Worm (Caenorhabditis elegans) whole organism, L4 larva: ENCODE data around the gene fbxb-98.

Source experiments
- D1046.2 ChIP-seq: fragments of 200-800 bp; sonication (Bioruptor generic); IDR thresholded peaks from 2 replicates; pipeline ENCODE4 v1.3.6; 2022; ENCODE audit warnings: missing genetic modification characterization, missing compliant biosample characterization
- F10B5.3 ChIP-seq: sonication (generic microtip); optimal IDR thresholded peaks from 2 replicates; lab custom pipeline; 2016; ENCODE audit warnings: mild to moderate bottlenecking, missing genetic modification characterization, missing compliant biosample characterization
- T26A8.4 ChIP-seq: fragments of 200-800 bp; sonication (Bioruptor generic); IDR thresholded peaks from 2 replicates; pipeline ENCODE4 v1.3.6; 2022; ENCODE audit warnings: missing genetic modification characterization, missing compliant biosample characterization
- Y75B8A.6 ChIP-seq: fragments of 200-800 bp; sonication (Bioruptor generic); IDR thresholded peaks from 2 replicates; pipeline ENCODE4 v1.3.6; 2022; ENCODE audit warnings: missing genetic modification reagents, missing genetic modification characterization, missing compliant biosample characterization
- aha-1 ChIP-seq: fragments of 150-350 bp; peaks from one replicate; lab custom pipeline; 2014; ENCODE audit warnings: missing biosample characterization, missing genetic modification characterization
- ceh-32 ChIP-seq: sonication (generic microtip); optimal IDR thresholded peaks from 2 replicates; lab custom pipeline; 2016; ENCODE audit warnings: mild to moderate bottlenecking, missing genetic modification characterization, missing compliant biosample characterization; ENCODE audit not compliant: poor library complexity
- ceh-62 ChIP-seq: sonication (generic microtip); optimal IDR thresholded peaks from 2 replicates; lab custom pipeline; 2017; ENCODE audit warnings: missing biosample characterization, missing genetic modification characterization
- daf-16 ChIP-seq, 3 experiments: sonication (generic microtip); optimal IDR thresholded peaks; 2 replicates each; lab custom pipeline; 2016 to 2017; ENCODE audit warnings: missing genetic modification characterization in 3 of 3, missing genetic modification reagents in 3 of 3, mild to moderate bottlenecking in 2 of 3, missing compliant biosample characterization in 2 of 3, missing biosample characterization in 1 of 3, moderate library complexity in 1 of 3
- dmd-6 ChIP-seq: fragments of 200-800 bp; sonication (Bioruptor generic); IDR thresholded peaks from 2 replicates; pipeline ENCODE4 v1.3.6; 2022; ENCODE audit warnings: missing genetic modification reagents, missing genetic modification characterization, missing compliant biosample characterization
- duxl-1 ChIP-seq: sonication (generic microtip); optimal IDR thresholded peaks from 2 replicates; lab custom pipeline; 2016; ENCODE audit warnings: mild to moderate bottlenecking, missing genetic modification characterization, moderate library complexity, missing compliant biosample characterization; ENCODE audit not compliant: poor library complexity
- dve-1 ChIP-seq: sonication (generic microtip); optimal IDR thresholded peaks from 2 replicates; lab custom pipeline; 2017; ENCODE audit warnings: antibody characterized with exemption, mild to moderate bottlenecking, missing genetic modification characterization, missing compliant biosample characterization; ENCODE audit not compliant: insufficient read depth
- egl-43 ChIP-seq: fragments of 200-800 bp; sonication (Bioruptor generic); IDR thresholded peaks from 2 replicates; pipeline ENCODE4 v1.3.6; 2022; ENCODE audit warnings: missing genetic modification reagents, missing genetic modification characterization, missing compliant biosample characterization
- fos-1 ChIP-seq: fragments of 150-350 bp; optimal IDR thresholded peaks from 2 replicates; lab custom pipeline; 2014; ENCODE audit warnings: missing biosample characterization, missing genetic modification characterization
- hif-1 ChIP-seq, 2 experiments: sonication (generic microtip); optimal IDR thresholded peaks; 2 replicates each; lab custom pipeline; 2016 to 2017; ENCODE audit warnings: missing compliant biosample characterization in 2 of 2, missing genetic modification characterization in 2 of 2, missing genetic modification reagents in 2 of 2, missing genotype in 2 of 2, mild to moderate bottlenecking in 1 of 2
- hlh-11 ChIP-seq: fragments of 200-800 bp; sonication (Bioruptor generic); optimal IDR thresholded peaks from 2 replicates; lab custom pipeline; 2018; ENCODE audit warnings: mild to moderate bottlenecking, missing genetic modification characterization, missing compliant biosample characterization
- hlh-30 ChIP-seq: sonication (generic microtip); optimal IDR thresholded peaks from 2 replicates; lab custom pipeline; 2017; ENCODE audit warnings: antibody characterized with exemption, mild to moderate bottlenecking, missing genetic modification characterization, missing compliant biosample characterization; ENCODE audit not compliant: insufficient read depth
- jun-1 ChIP-seq: fragments of 150-350 bp; optimal IDR thresholded peaks from 2 replicates; lab custom pipeline; 2014; ENCODE audit warnings: missing biosample characterization, missing genetic modification reagents, missing genetic modification characterization
- lin-1 ChIP-seq: fragments of 200-800 bp; sonication (Bioruptor generic); IDR thresholded peaks from 2 replicates; pipeline ENCODE4 v1.3.6; 2022; ENCODE audit warnings: missing genetic modification reagents, missing genetic modification characterization, missing compliant biosample characterization
- lin-15B ChIP-seq: fragments of 150-350 bp; sonication (generic microtip); optimal IDR thresholded peaks from 3 replicates; lab custom pipeline; 2014; ENCODE audit warnings: missing biosample characterization, missing genetic modification characterization
- madf-9 ChIP-seq: fragments of 200-800 bp; sonication (Bioruptor generic); conservative IDR thresholded peaks from 2 replicates; pipeline ENCODE4 v1.3.6; 2022; ENCODE audit warnings: missing genetic modification reagents, missing genetic modification characterization, missing compliant biosample characterization
- mdl-1 ChIP-seq, 2 experiments: fragments of 150-350 bp in 1 of 2; sonication (generic microtip) in 1 of 2; optimal IDR thresholded peaks; 2 replicates each; lab custom pipeline; 2014 to 2017; ENCODE audit warnings: missing biosample characterization in 2 of 2, missing genetic modification characterization in 2 of 2
- mdt-29 ChIP-seq: fragments of 200-800 bp; sonication (Bioruptor generic); IDR thresholded peaks from 2 replicates; pipeline ENCODE4 v1.3.6; 2022; ENCODE audit warnings: missing genetic modification reagents, missing genetic modification characterization, missing compliant biosample characterization
- mxl-2 ChIP-seq: fragments of 200-800 bp; sonication (Bioruptor generic); conservative IDR thresholded peaks from 2 replicates; pipeline ENCODE4 v1.3.6; 2022; ENCODE audit warnings: missing genetic modification reagents, missing genetic modification characterization, missing compliant biosample characterization
- mxl-3 ChIP-seq: fragments of 200-800 bp; sonication (Bioruptor generic); optimal IDR thresholded peaks from 2 replicates; lab custom pipeline; 2018; ENCODE audit warnings: mild to moderate bottlenecking, missing genetic modification characterization, missing compliant biosample characterization
- nhr-11 ChIP-seq: fragments of 150-350 bp; optimal IDR thresholded peaks from 2 replicates; lab custom pipeline; 2014; ENCODE audit warnings: missing biosample characterization, missing genetic modification characterization
- nhr-237 ChIP-seq: sonication (generic microtip); optimal IDR thresholded peaks from 2 replicates; lab custom pipeline; 2017; ENCODE audit warnings: missing biosample characterization, missing genetic modification characterization
- nhr-28 ChIP-seq: fragments of 150-350 bp; optimal IDR thresholded peaks from 2 replicates; lab custom pipeline; 2014; ENCODE audit warnings: missing biosample characterization, missing genetic modification characterization
- nhr-42 ChIP-seq: fragments of 200-800 bp; sonication (Bioruptor generic); IDR thresholded peaks from 2 replicates; pipeline ENCODE4 v1.3.6; 2022; ENCODE audit warnings: missing genetic modification characterization, missing compliant biosample characterization
- nhr-6 ChIP-seq: fragments of 150-350 bp; optimal IDR thresholded peaks from 2 replicates; lab custom pipeline; 2014; ENCODE audit warnings: missing biosample characterization, missing genetic modification characterization
- nhr-77 ChIP-seq: fragments of 150-350 bp; optimal IDR thresholded peaks from 2 replicates; lab custom pipeline; 2014; ENCODE audit warnings: missing biosample characterization, missing genetic modification characterization
- pha-4 ChIP-seq, 2 experiments: fragments of 150-350 bp in 1 of 2; fragments of 200-800 bp in 1 of 2; sonication (Bioruptor generic) in 1 of 2; IDR thresholded peaks in 1 of 2; optimal IDR thresholded peaks in 1 of 2; 2 replicates each; pipeline versions ENCODE4 v1.3.6 to Lab custom; 2014 to 2022; ENCODE audit warnings: missing genetic modification characterization in 2 of 2, missing genetic modification reagents in 2 of 2, missing biosample characterization in 1 of 2, missing compliant biosample characterization in 1 of 2
- php-3 ChIP-seq: fragments of 200-800 bp; sonication (Bioruptor generic); IDR thresholded peaks from 2 replicates; pipeline ENCODE4 v1.3.6; 2022; ENCODE audit warnings: missing genetic modification reagents, missing genetic modification characterization, missing compliant biosample characterization
- pqm-1 ChIP-seq: sonication (generic microtip); optimal IDR thresholded peaks from 2 replicates; lab custom pipeline; 2017; ENCODE audit warnings: missing biosample characterization, missing genetic modification characterization
- skn-1 ChIP-seq: fragments of 150-350 bp; optimal IDR thresholded peaks from 2 replicates; lab custom pipeline; 2014; ENCODE audit warnings: missing biosample characterization, missing genetic modification characterization
- spr-3 ChIP-seq: fragments of 200-800 bp; sonication (Bioruptor generic); optimal IDR thresholded peaks from 2 replicates; lab custom pipeline; 2018; ENCODE audit warnings: mild to moderate bottlenecking, missing genetic modification characterization, missing compliant biosample characterization
- tra-1 ChIP-seq: fragments of 200-800 bp; sonication (Bioruptor generic); IDR thresholded peaks from 2 replicates; pipeline ENCODE4 v1.3.6; 2022; ENCODE audit warnings: missing genetic modification reagents, missing genetic modification characterization, missing compliant biosample characterization
- unc-130 ChIP-seq: sonication (generic microtip); optimal IDR thresholded peaks from 2 replicates; lab custom pipeline; 2016; ENCODE audit warnings: missing genetic modification reagents, missing genetic modification characterization, missing compliant biosample characterization
- unc-62 ChIP-seq, 3 experiments: fragments of 150-350 bp in 1 of 3; sonication (generic microtip); optimal IDR thresholded peaks in 2 of 3; peaks in 1 of 3; 1 replicate in 1 of 3; 2 replicates in 2 of 3; lab custom pipeline; 2014 to 2017; ENCODE audit warnings: missing biosample characterization in 3 of 3, missing genetic modification characterization in 3 of 3, missing genetic modification reagents in 3 of 3, missing genotype in 1 of 3
- vab-7 ChIP-seq: fragments of 200-800 bp; sonication (Bioruptor generic); IDR thresholded peaks from 2 replicates; pipeline ENCODE4 v1.3.6; 2022; ENCODE audit warnings: missing genetic modification reagents, missing genetic modification characterization, missing compliant biosample characterization
- zip-11 ChIP-seq: fragments of 200-800 bp; sonication (Bioruptor generic); IDR thresholded peaks from 2 replicates; pipeline ENCODE4 v1.3.6; 2022; ENCODE audit warnings: missing genetic modification characterization, missing compliant biosample characterization

The fbxb-98 gene

ce11 chrII:1848109-1848508 is 14.3 kb upstream of the fbxb-98 start, which contains the start of gene fbxb-97:
TSS of gene fbxb-97 (minus strand) at chrII:1848161.
- TF ChIP-seq duxl-1 (tag; lab: Kevin White, UChicago) (peak; percentile 91), egl-43 (GFP tag; lab: Robert Waterston, UW) (0 out of 2 replicates have a peak, but pooled peaks have one; percentile 51), T26A8.4 (no peak), unc-62 (GFP tag; optimal IDR thresholded peaks at IDR 0.05 in 1 of 2; lab: Kevin White, UChicago) (peak in 1 of 2 experiments; percentile 10), unc-62 (tag; optimal IDR thresholded peaks at IDR 0.05; lab: Kevin White, UChicago) (no peak)

DNA sequence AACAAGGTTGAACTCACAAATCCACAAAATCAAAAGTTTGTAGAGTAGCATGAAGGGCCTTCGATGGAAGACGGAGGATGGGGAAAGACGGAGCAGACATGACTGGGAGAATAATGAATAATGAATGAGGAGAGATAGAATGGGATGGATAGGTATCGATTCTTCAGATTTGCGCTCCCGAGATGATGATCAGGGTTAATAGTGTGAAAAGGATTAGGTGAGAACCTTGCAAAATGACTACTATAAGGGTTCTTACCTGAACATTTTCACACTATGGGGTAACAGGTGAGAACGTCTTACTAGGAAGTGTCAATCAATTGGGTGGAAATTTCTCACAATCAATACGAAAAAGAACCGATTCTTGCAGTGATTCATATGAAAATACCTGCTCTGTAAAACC is 12.1 kb upstream of the fbxb-98 start, which contains the start of gene fbxb-96:
Gene fbxb-96, minus strand, starts transcription at position 101 of the 400 bp plus-strand sequence.
- TF ChIP-seq zip-11 (no peak), T26A8.4 (no peak), pha-4 (GFP tag; IDR thresholded peaks at IDR 0.05; lab: Robert Waterston, UW) (no peak), pha-4 (tag; optimal IDR thresholded peaks at IDR 0.05; lab: Kevin White, UChicago) (no peak), skn-1 (no peak), nhr-237 (tag; lab: Kevin White, UChicago) (no peak), Y75B8A.6 (GFP tag; lab: Robert Waterston, UW) (no peak), vab-7 (GFP tag; lab: Robert Waterston, UW) (no peak), hlh-11 (tag; lab: Kevin White, UChicago) (no peak), ceh-32 (tag; lab: Kevin White, UChicago) (no peak), lin-15B (tag; lab: Kevin White, UChicago) (no peak), unc-130 (GFP tag; lab: Kevin White, UChicago) (no peak), hif-1 (tag; optimal IDR thresholded peaks at IDR 0.05; lab: Kevin White, UChicago) (no peak), nhr-11 (no peak), dve-1 (tag; lab: Kevin White, UChicago) (no peak)

ce11 chrII:1850840-1851294 is 11.6 kb upstream of the fbxb-98 start, which contains the start of gene C52E2.3:
TSS of gene C52E2.3 (plus strand) at chrII:1851244.
- no peak for TF ChIP-seq madf-9 (GFP tag; lab: Robert Waterston, UW)
- TF ChIP-seq hlh-11 (tag; lab: Kevin White, UChicago) = peak; percentile 6

- TF ChIP-seq nhr-42 (peak; percentile 52; the same call in 1 of the 2 replicates), jun-1 (peak; percentile 34), lin-1 (peak; percentile 97), tra-1 (GFP tag; lab: Robert Waterston, UW) (peak; percentile 97), hlh-30 (tag; lab: Kevin White, UChicago) (peak; percentile 2), mxl-3 (peak; percentile 47), dmd-6 (peak; percentile 99), nhr-28 (tag; lab: Kevin White, UChicago) (peak; percentile 96), spr-3 (no peak), ceh-62 (no peak), mdt-29 (GFP tag; lab: Robert Waterston, UW) (no peak), mxl-2 (GFP tag; lab: Robert Waterston, UW) (no peak), pqm-1 (tag; lab: Kevin White, UChicago) (peak; percentile 99), duxl-1 (tag; lab: Kevin White, UChicago) (peak; percentile 87), hlh-11 (tag; lab: Kevin White, UChicago) (peak; percentile 92), mdl-1 (tag; optimal IDR thresholded peaks at IDR 0.05; lab: Kevin White, UChicago) (peak in 1 of 2 experiments; percentile 43), F10B5.3 (tag; lab: Kevin White, UChicago) (no peak), D1046.2 (GFP tag; lab: Robert Waterston, UW) (no peak), nhr-6 (peak; percentile 57), php-3 (peak; percentile 90), fos-1 (tag; lab: Kevin White, UChicago) (no peak), aha-1 (tag; lab: Kevin White, UChicago) (peak; percentile 38), nhr-77 (tag; lab: Kevin White, UChicago) (peak; percentile 94), dve-1 (tag; lab: Kevin White, UChicago) (no peak), daf-16 (GFP tag; optimal IDR thresholded peaks at IDR 0.05; lab: Kevin White, UChicago) (no peak), daf-16 (tag; optimal IDR thresholded peaks at IDR 0.05; lab: Kevin White, UChicago) (peak; percentile 85)
These were observed 10.7 kb upstream of the fbxb-98 start for ce11 chrII:1851716-1852115.
